Fruit fly (Drosophila melanogaster): ENCODE measurements around the gene CG6845.

CG6845 gene

dm6 chr3L:161833-162587 is 15.8 kb downstream of the CG6845 start (continued):
- no peak for TF ChIP-seq CG5180 (GFP tag; optimal IDR thresholded peaks at IDR 0.05)
- TF ChIP-seq twi (tag; optimal IDR thresholded peaks at IDR 0.05), result peak; percentile 88
- TF ChIP-seq vnd (GFP tag; IDR thresholded peaks at IDR 0.05; ENCODE audit: partially characterized antibody), result 0 out of 3 replicates have a peak, but pooled peaks have one; percentile 24

dm6 chr3L:165981-166788 is 20.0 kb downstream of the CG6845 start:
- TF ChIP-seq pros (GFP tag; optimal IDR thresholded peaks at IDR 0.05), result peak; percentile 35
- no peak for TF ChIP-seq pb (GFP tag; optimal IDR thresholded peaks at IDR 0.05)
- TF ChIP-seq CG12299 (tag; optimal IDR thresholded peaks at IDR 0.05), result no peak
- TF ChIP-seq Oli (tag; optimal IDR thresholded peaks at IDR 0.05), result peak; percentile 5
- TF ChIP-seq CG13775 (GFP tag; optimal IDR thresholded peaks at IDR 0.05), result no peak
- TF ChIP-seq Side (GFP tag; optimal IDR thresholded peaks at IDR 0.05), result peak; percentile 4
- TF ChIP-seq sima (GFP tag; optimal IDR thresholded peaks at IDR 0.05), result no peak
- TF ChIP-seq tio (GFP tag; optimal IDR thresholded peaks at IDR 0.05), result no peak
- TF ChIP-seq Neu2 (GFP tag; optimal IDR thresholded peaks at IDR 0.05; ENCODE audit: borderline replicate concordance), result no peak
- TF ChIP-seq CG18619 (GFP tag; optimal IDR thresholded peaks at IDR 0.05), result no peak
- no peak for TF ChIP-seq slou (GFP tag; optimal IDR thresholded peaks at IDR 0.05)
- peak in 1 of 2 experiments; percentile 17 for TF ChIP-seq dpn (GFP tag; optimal IDR thresholded peaks at IDR 0.05)
- peak; percentile 36 for TF ChIP-seq CG2678 (tag; optimal IDR thresholded peaks at IDR 0.05)
- TF ChIP-seq Ptx1 (GFP tag; IDR thresholded peaks at IDR 0.05), result no peak
- no peak for TF ChIP-seq CG15011 (GFP tag; optimal IDR thresholded peaks at IDR 0.05)
- TF ChIP-seq bsh (GFP tag; optimal IDR thresholded peaks at IDR 0.05), result peak; percentile 33 to 46
- no peak for TF ChIP-seq CG6813 (GFP tag; optimal IDR thresholded peaks at IDR 0.05)
- no peak for TF ChIP-seq CG3995 (GFP tag; optimal IDR thresholded peaks at IDR 0.05)
- no peak for TF ChIP-seq Vsx1 (GFP tag; optimal IDR thresholded peaks at IDR 0.05)
- no peak for TF ChIP-seq Stat92E (GFP tag; optimal IDR thresholded peaks at IDR 0.05)
- 0 out of 3 replicates have a peak, but pooled peaks have one; percentile 40 for TF ChIP-seq zfh1 (GFP tag; IDR thresholded peaks at IDR 0.05)
- no peak for TF ChIP-seq dan (GFP tag; IDR thresholded peaks at IDR 0.05)
- TF ChIP-seq Abd-B (GFP tag; optimal IDR thresholded peaks at IDR 0.05), result no peak
- TF ChIP-seq croc (GFP tag; conservative IDR thresholded peaks at IDR 0.05), result no peak
- no peak for TF ChIP-seq CG14441 (GFP tag; IDR thresholded peaks at IDR 0.05)
- TF ChIP-seq CG8388 (GFP tag; optimal IDR thresholded peaks at IDR 0.05), result peak; percentile 37
- TF ChIP-seq Lhr (GFP tag; optimal IDR thresholded peaks at IDR 0.05), result no peak
- TF ChIP-seq sqz (GFP tag; optimal IDR thresholded peaks at IDR 0.05), result no peak
- peak; percentile 52 for TF ChIP-seq gem (tag; optimal IDR thresholded peaks at IDR 0.05)
- no peak for TF ChIP-seq CG16813 (GFP tag; IDR thresholded peaks at IDR 0.05; ENCODE audit: partially characterized antibody)
- no peak for TF ChIP-seq CG1792 (GFP tag; optimal IDR thresholded peaks at IDR 0.05)
- peak; percentile 25 for TF ChIP-seq CG7839 (tag; optimal IDR thresholded peaks at IDR 0.05)
- no peak for TF ChIP-seq klu (GFP tag; IDR thresholded peaks at IDR 0.05)
- no peak; the same call in 1 of the 2 replicates for TF ChIP-seq sisA (GFP tag; IDR thresholded peaks at IDR 0.05)
- 0 out of 2 replicates have a peak, but pooled peaks have one; percentile 7 for TF ChIP-seq ara (GFP tag; IDR thresholded peaks at IDR 0.05)
- no peak for TF ChIP-seq hkb (optimal IDR thresholded peaks at IDR 0.05)
- TF ChIP-seq hkb (GFP tag; IDR thresholded peaks at IDR 0.05), result 0 out of 2 replicates have a peak, but pooled peaks have one; percentile 44
- TF ChIP-seq CG31441 (GFP tag; IDR thresholded peaks at IDR 0.05), result peak; percentile 30; the same call in 1 of the 2 replicates
- TF ChIP-seq kah (GFP tag; optimal IDR thresholded peaks at IDR 0.05), result no peak
- TF ChIP-seq CG4282 (GFP tag; optimal IDR thresholded peaks at IDR 0.05), result no peak
- no peak for TF ChIP-seq ro (GFP tag; IDR thresholded peaks at IDR 0.05)
- 0 out of 4 replicates have a peak, but pooled peaks have one; percentile 19 for TF ChIP-seq chinmo (GFP tag; IDR thresholded peaks at IDR 0.05; ENCODE audit: partially characterized antibody)

All from whole organism, embryonic.